Fruit fly (Drosophila melanogaster) whole organism, embryonic: ENCODE measurements around the gene CG44476.

Source experiments
- Ada2b ChIP-seq: fragments of 200-800 bp; sonication (Bioruptor generic); IDR thresholded peaks from 2 replicates; pipeline ENCODE4 v1.3.6; 2022; ENCODE audit warnings: missing biosample characterization, missing genetic modification characterization
- Antp ChIP-seq: fragments of 200-800 bp; sonication (Bioruptor generic); optimal IDR thresholded peaks from 3 replicates; lab custom pipeline; 2016; ENCODE audit warnings: missing biosample characterization, missing genetic modification characterization
- CG10979 ChIP-seq: fragments of 200-800 bp; sonication (Bioruptor generic); optimal IDR thresholded peaks from 2 replicates; lab custom pipeline; 2018; ENCODE audit warnings: missing biosample characterization, mild to moderate bottlenecking, missing genetic modification characterization, moderate library complexity
- CG12104 ChIP-seq: fragments of 200-800 bp; sonication (Bioruptor generic); optimal IDR thresholded peaks from 3 replicates; lab custom pipeline; 2016; ENCODE audit warnings: missing biosample characterization, missing genetic modification characterization
- CG12155 ChIP-seq: fragments of 200-800 bp; sonication (Bioruptor generic); optimal IDR thresholded peaks from 3 replicates; lab custom pipeline; 2016; ENCODE audit warnings: missing biosample characterization, missing genetic modification characterization
- CG12769 ChIP-seq: fragments of 200-800 bp; sonication (Bioruptor generic); optimal IDR thresholded peaks from 2 replicates; lab custom pipeline; 2019; ENCODE audit warnings: missing biosample characterization, mild to moderate bottlenecking, missing genetic modification characterization, moderate library complexity
- CG12942 ChIP-seq: fragments of 200-800 bp; sonication (Bioruptor generic); optimal IDR thresholded peaks from 3 replicates; lab custom pipeline; 2016; ENCODE audit warnings: missing biosample characterization, missing genetic modification characterization
- CG13296 ChIP-seq: fragments of 200-800 bp; sonication (Bioruptor generic); optimal IDR thresholded peaks from 3 replicates; lab custom pipeline; 2018; ENCODE audit warnings: missing biosample characterization, mild to moderate bottlenecking, missing genetic modification characterization
- CG15073 ChIP-seq: fragments of 200-800 bp; sonication (Bioruptor generic); optimal IDR thresholded peaks from 2 replicates; lab custom pipeline; 2016; ENCODE audit warnings: missing biosample characterization, missing genetic modification characterization
- CG17829 ChIP-seq: fragments of 200-800 bp; optimal IDR thresholded peaks from 2 replicates; lab custom pipeline; 2019; ENCODE audit warnings: missing biosample characterization, mild to moderate bottlenecking, missing genetic modification characterization, moderate library complexity
- CG30431 ChIP-seq: fragments of 200-800 bp; sonication (Bioruptor generic); optimal IDR thresholded peaks from 2 replicates; lab custom pipeline; 2017; ENCODE audit warnings: missing biosample characterization, missing genetic modification characterization
- CG31224 ChIP-seq: fragments of 200-800 bp; sonication (Bioruptor generic); IDR thresholded peaks from 2 replicates; pipeline ENCODE4 v1.3.6; 2022; ENCODE audit warnings: missing biosample characterization, missing genetic modification characterization
- CG32772 ChIP-seq: fragments of 200-800 bp; sonication (Bioruptor generic); IDR thresholded peaks from 2 replicates; pipeline ENCODE4 v1.3.6; 2022; ENCODE audit warnings: missing biosample characterization, missing genetic modification characterization
- CG3995 ChIP-seq: fragments of 200-800 bp; sonication (Bioruptor generic); optimal IDR thresholded peaks from 3 replicates; lab custom pipeline; 2016; ENCODE audit warnings: missing biosample characterization, missing genetic modification characterization
- CG4404 ChIP-seq: fragments of 200-800 bp; sonication (Bioruptor generic); IDR thresholded peaks from 2 replicates; pipeline ENCODE4 v1.3.6; 2022; ENCODE audit warnings: missing biosample characterization, missing genetic modification characterization
- CG7271 ChIP-seq: fragments of 200-800 bp; sonication (Bioruptor generic); optimal IDR thresholded peaks from 2 replicates; lab custom pipeline; 2018; ENCODE audit warnings: missing biosample characterization, mild to moderate bottlenecking, missing genetic modification characterization, moderate library complexity
- CG7357 ChIP-seq: fragments of 200-800 bp; sonication (Bioruptor generic); IDR thresholded peaks from 3 replicates; pipeline ENCODE4 v1.3.6; 2022; ENCODE audit warnings: missing biosample characterization, missing genetic modification characterization
- CG7963 ChIP-seq: fragments of 200-800 bp; sonication (Bioruptor generic); IDR thresholded peaks from 3 replicates; pipeline ENCODE4 v1.3.6; 2022; ENCODE audit warnings: missing biosample characterization, missing genetic modification characterization; ENCODE audit not compliant: partially characterized antibody
- CG8924 ChIP-seq: fragments of 200-800 bp; optimal IDR thresholded peaks from 3 replicates; lab custom pipeline; 2019; ENCODE audit warnings: missing biosample characterization, mild to moderate bottlenecking, missing genetic modification characterization, moderate library complexity
- E2f2 ChIP-seq: fragments of 200-800 bp; sonication (Bioruptor generic); IDR thresholded peaks from 2 replicates; pipeline ENCODE4 v1.3.6; 2022; ENCODE audit warnings: missing biosample characterization, missing genetic modification characterization
- Fer3 ChIP-seq: fragments of 200-800 bp; sonication (Bioruptor generic); optimal IDR thresholded peaks from 2 replicates; lab custom pipeline; 2018; ENCODE audit warnings: missing biosample characterization, mild to moderate bottlenecking, missing genetic modification characterization, moderate library complexity
- HLHmδ ChIP-seq: fragments of 200-800 bp; sonication (Bioruptor generic); optimal IDR thresholded peaks from 2 replicates; lab custom pipeline; 2018; ENCODE audit warnings: missing biosample characterization, mild to moderate bottlenecking, missing genetic modification characterization, moderate library complexity
- Hey ChIP-seq: fragments of 200-800 bp; sonication (Bioruptor generic); optimal IDR thresholded peaks from 3 replicates; lab custom pipeline; 2018; ENCODE audit warnings: missing biosample characterization, mild to moderate bottlenecking, missing genetic modification characterization
- Hr3 ChIP-seq: fragments of 200-800 bp; sonication (Bioruptor generic); optimal IDR thresholded peaks from 3 replicates; lab custom pipeline; 2016; ENCODE audit warnings: missing biosample characterization, missing genetic modification characterization
- Jarid2 ChIP-seq: fragments of 200-800 bp; sonication (Bioruptor generic); optimal IDR thresholded peaks from 3 replicates; lab custom pipeline; 2017; ENCODE audit warnings: mild to moderate bottlenecking, missing biosample characterization, missing genetic modification reagents, missing genetic modification characterization
- Lim3 ChIP-seq: fragments of 200-800 bp; sonication (Bioruptor generic); IDR thresholded peaks from 2 replicates; pipeline ENCODE4 v1.3.6; 2022; ENCODE audit warnings: missing biosample characterization, missing genetic modification characterization
- Lpt ChIP-seq: fragments of >200 bp; optimal IDR thresholded peaks from 2 replicates; lab custom pipeline; 2018; ENCODE audit warnings: missing biosample characterization, missing genetic modification characterization
- MBD-R2 ChIP-seq: fragments of 200-800 bp; sonication (Bioruptor generic); IDR thresholded peaks from 2 replicates; pipeline ENCODE4 v1.3.6; 2022; ENCODE audit warnings: missing biosample characterization, missing genetic modification characterization
- Max ChIP-seq: fragments of 200-800 bp; sonication (Bioruptor generic); optimal IDR thresholded peaks from 2 replicates; lab custom pipeline; 2016; ENCODE audit warnings: missing biosample characterization, mild to moderate bottlenecking, missing genetic modification characterization
- Optix ChIP-seq: fragments of 200-800 bp; sonication (Bioruptor generic); IDR thresholded peaks from 3 replicates; pipeline ENCODE4 v1.3.6; 2022; ENCODE audit warnings: missing biosample characterization, missing genetic modification characterization
- Pdp1 ChIP-seq, 2 experiments: fragments of 200-800 bp; sonication (Bioruptor generic); optimal IDR thresholded peaks; 3 replicates each; lab custom pipeline; 2016; ENCODE audit warnings: missing biosample characterization in 2 of 2, missing genetic modification characterization in 2 of 2, mild to moderate bottlenecking in 1 of 2, moderate library complexity in 1 of 2
- YL-1 ChIP-seq: fragments of 200-800 bp; sonication (Bioruptor generic); optimal IDR thresholded peaks from 3 replicates; lab custom pipeline; 2017; ENCODE audit warnings: missing biosample characterization, mild to moderate bottlenecking, missing genetic modification characterization
- cg ChIP-seq: fragments of 200-800 bp; sonication (Bioruptor generic); optimal IDR thresholded peaks from 3 replicates; lab custom pipeline; 2019; ENCODE audit warnings: missing biosample characterization, mild to moderate bottlenecking, missing genetic modification characterization, moderate library complexity
- chm ChIP-seq: fragments of 200-800 bp; sonication (Bioruptor generic); IDR thresholded peaks from 2 replicates; pipeline ENCODE4 v1.3.6; 2022; ENCODE audit warnings: missing biosample characterization, missing genetic modification characterization
- danr ChIP-seq: fragments of 200-800 bp; sonication (Bioruptor generic); IDR thresholded peaks from 2 replicates; pipeline ENCODE4 v1.3.6; 2022; ENCODE audit warnings: missing biosample characterization, missing genetic modification characterization
- dimm ChIP-seq: fragments of 200-800 bp; sonication (Bioruptor generic); IDR thresholded peaks from 2 replicates; pipeline ENCODE4 v1.3.6; 2022; ENCODE audit warnings: missing biosample characterization, missing genetic modification characterization
- dm ChIP-seq: fragments of 200-800 bp; sonication (Bioruptor generic); optimal IDR thresholded peaks from 3 replicates; lab custom pipeline; 2016; ENCODE audit warnings: missing biosample characterization, missing genetic modification characterization
- dmrt11E ChIP-seq: fragments of 200-800 bp; sonication (Bioruptor generic); optimal IDR thresholded peaks from 3 replicates; lab custom pipeline; 2018; ENCODE audit warnings: missing biosample characterization, mild to moderate bottlenecking, missing genetic modification characterization, moderate library complexity
- dysf ChIP-seq: fragments of 200-800 bp; sonication (Bioruptor generic); IDR thresholded peaks from 3 replicates; pipeline ENCODE4 v1.3.6; 2022; ENCODE audit warnings: missing biosample characterization, missing genetic modification characterization
- gcm ChIP-seq: fragments of 200-800 bp; sonication (Bioruptor generic); optimal IDR thresholded peaks from 2 replicates; lab custom pipeline; 2019; ENCODE audit warnings: missing biosample characterization, mild to moderate bottlenecking, missing genetic modification characterization, moderate library complexity
- ken ChIP-seq: fragments of 200-800 bp; sonication (Bioruptor generic); IDR thresholded peaks from 3 replicates; pipeline ENCODE4 v1.3.6; 2022; ENCODE audit warnings: missing biosample characterization, missing genetic modification characterization
- mld ChIP-seq: fragments of 200-800 bp; sonication (Bioruptor generic); IDR thresholded peaks from 3 replicates; pipeline ENCODE4 v1.3.6; 2022; ENCODE audit warnings: missing biosample characterization, missing genetic modification characterization; ENCODE audit not compliant: partially characterized antibody
- sna ChIP-seq: fragments of 200-800 bp; sonication (Bioruptor generic); IDR thresholded peaks from 2 replicates; pipeline ENCODE4 v1.3.6; 2022; ENCODE audit warnings: missing biosample characterization, missing genetic modification characterization; ENCODE audit not compliant: partially characterized antibody
- tll ChIP-seq, 2 experiments: fragments of 200-800 bp in 1 of 2; fragments of >200 bp in 1 of 2; sonication (Bioruptor generic) in 1 of 2; optimal IDR thresholded peaks; 2 replicates each; lab custom pipeline; 2017 to 2019; ENCODE audit warnings: missing biosample characterization in 2 of 2, missing genetic modification characterization in 2 of 2, mild to moderate bottlenecking in 1 of 2, moderate library complexity in 1 of 2
- twi ChIP-seq: fragments of 200-800 bp; optimal IDR thresholded peaks from 2 replicates; lab custom pipeline; 2019; ENCODE audit warnings: missing biosample characterization, mild to moderate bottlenecking, missing genetic modification characterization, moderate library complexity
- tx ChIP-seq: fragments of 200-800 bp; sonication (Bioruptor generic); optimal IDR thresholded peaks from 2 replicates; lab custom pipeline; 2016; ENCODE audit warnings: missing biosample characterization, missing genetic modification characterization
- unc-4 ChIP-seq: fragments of 200-800 bp; sonication (Bioruptor generic); IDR thresholded peaks from 2 replicates; pipeline ENCODE4 v1.3.6; 2022; ENCODE audit warnings: missing biosample characterization, missing genetic modification characterization; ENCODE audit not compliant: partially characterized antibody
- wdn ChIP-seq: fragments of 200-800 bp; sonication (Bioruptor generic); IDR thresholded peaks from 2 replicates; pipeline ENCODE4 v1.3.6; 2022; ENCODE audit warnings: missing biosample characterization, missing genetic modification characterization

CG44476 gene

DNA sequence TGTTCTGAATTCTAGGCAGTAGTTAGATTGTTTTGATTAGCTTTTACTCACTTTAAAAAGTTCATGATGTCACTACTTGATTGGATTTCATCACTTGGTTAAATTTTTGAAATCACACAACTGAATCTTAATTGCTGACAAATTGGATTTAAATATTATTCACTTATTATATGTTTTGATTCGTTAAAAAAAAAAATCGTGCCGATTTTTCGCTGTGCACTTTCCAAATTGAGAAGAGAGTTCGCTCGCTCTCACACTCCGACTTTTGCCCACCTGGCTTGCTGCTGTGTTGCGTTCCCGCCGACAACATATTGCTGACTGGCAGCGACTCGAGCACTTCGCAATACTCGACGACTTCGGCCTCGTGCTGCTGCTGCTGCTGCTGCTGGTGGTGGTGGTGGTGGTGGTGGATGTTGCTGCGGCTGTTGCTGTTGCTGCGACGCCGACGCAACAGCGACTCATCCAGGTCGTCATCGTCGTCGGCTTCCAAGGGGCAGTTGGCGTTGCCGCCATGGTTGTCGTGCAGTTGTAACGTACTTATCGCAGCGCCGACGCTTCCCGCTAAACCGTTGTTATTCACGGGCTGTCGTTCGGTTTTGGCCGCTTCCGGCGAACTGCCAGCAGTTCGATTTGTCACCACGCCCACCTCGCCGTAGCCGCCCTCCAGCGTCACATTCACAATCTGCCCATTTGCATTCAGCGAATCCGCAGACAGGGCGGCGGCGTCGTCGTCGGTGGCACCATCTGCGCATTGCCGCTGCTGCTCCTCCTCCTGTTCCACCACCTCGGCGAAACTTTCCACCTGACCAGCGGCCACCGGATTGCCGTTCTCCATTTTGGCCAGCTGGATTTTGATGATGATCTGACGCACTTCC, 28.7 kb upstream of the CG44476 start (continued):
- TF ChIP-seq CG4404 (GFP tag; lab: Robert Waterston, UW) = peak; percentile 18; the same call in 1 of the 2 replicates
- no peak for TF ChIP-seq Lpt (GFP tag; lab: Kevin White, UChicago)
- TF ChIP-seq CG7963 (GFP tag; lab: Robert Waterston, UW) = no peak
- TF ChIP-seq CG15073 (GFP tag; lab: Kevin White, UChicago) = no peak
- peak; percentile 59 for TF ChIP-seq gcm (GFP tag; lab: Kevin White, UChicago)
- peak; percentile 72; the same call in 1 of the 2 replicates for TF ChIP-seq chm (GFP tag; lab: Robert Waterston, UW)
- peak; percentile 40; the same call in 1 of the 2 replicates for TF ChIP-seq CG31224
- TF ChIP-seq CG17829 = peak; percentile 62
- TF ChIP-seq CG10979 = peak; percentile 66
- TF ChIP-seq mld = no peak
- TF ChIP-seq Lim3 (GFP tag; lab: Robert Waterston, UW) = no peak
- peak; percentile 23 to 49 for TF ChIP-seq Pdp1 (GFP tag; optimal IDR thresholded peaks at IDR 0.05; lab: Kevin White, UChicago)
- TF ChIP-seq YL-1 = no peak
- TF ChIP-seq CG32772 = peak; percentile 60; the same call in 1 of the 2 replicates
- 0 out of 2 replicates have a peak, but pooled peaks have one; percentile 27 for TF ChIP-seq danr (GFP tag; lab: Robert Waterston, UW)
- TF ChIP-seq Fer3 (tag; lab: Kevin White, UChicago) = peak; percentile 42
- TF ChIP-seq CG7357 (GFP tag; lab: Robert Waterston, UW) = peak; percentile 60; the same call in 2 of the 3 replicates
- peak; percentile 68 for TF ChIP-seq CG12769 (tag; lab: Kevin White, UChicago)
- TF ChIP-seq twi (tag; lab: Kevin White, UChicago) = peak; percentile 2
- TF ChIP-seq E2f2 = peak; percentile 39; the same call in 1 of the 2 replicates
- peak; percentile 72 for TF ChIP-seq Jarid2 (GFP tag; lab: Kevin White, UChicago)
- TF ChIP-seq CG3995 (GFP tag; lab: Kevin White, UChicago) = peak; percentile 20
- no peak for TF ChIP-seq dmrt11E
- TF ChIP-seq wdn = 0 out of 2 replicates have a peak, but pooled peaks have one; percentile 8
- TF ChIP-seq dimm (GFP tag; lab: Robert Waterston, UW) = no peak
- TF ChIP-seq Hr3 (GFP tag; lab: Kevin White, UChicago) = peak; percentile 61
- peak; percentile 41 for TF ChIP-seq dm (GFP tag; lab: Kevin White, UChicago)
- no peak for TF ChIP-seq CG30431 (GFP tag; lab: Kevin White, UChicago)
- TF ChIP-seq MBD-R2 = peak; percentile 23; the same call in 1 of the 2 replicates
- no peak for TF ChIP-seq CG7271 (tag; lab: Kevin White, UChicago)
- peak; percentile 44 for TF ChIP-seq CG12942
- peak; percentile 48 for TF ChIP-seq CG12104
- TF ChIP-seq CG12155 (GFP tag; lab: Kevin White, UChicago) = peak; percentile 65
- peak; percentile 43 for TF ChIP-seq CG13296 (GFP tag; lab: Kevin White, UChicago)
- TF ChIP-seq ken (GFP tag; lab: Robert Waterston, UW) = peak; percentile 70; the same call in 2 of the 3 replicates
- TF ChIP-seq sna (GFP tag; lab: Robert Waterston, UW) = 0 out of 2 replicates have a peak, but pooled peaks have one; percentile 41
- peak; percentile 3 for TF ChIP-seq Antp (GFP tag; lab: Kevin White, UChicago)
- TF ChIP-seq unc-4 (GFP tag; lab: Robert Waterston, UW) = no peak
- peak; percentile 87 for TF ChIP-seq HLHmδ (GFP tag; lab: Kevin White, UChicago)
- TF ChIP-seq Hey (tag; lab: Kevin White, UChicago) = peak; percentile 9
- TF ChIP-seq CG8924 (tag; lab: Kevin White, UChicago) = peak; percentile 72
- TF ChIP-seq Max (GFP tag; lab: Kevin White, UChicago) = no peak
- TF ChIP-seq Ada2b (GFP tag; lab: Robert Waterston, UW) = no peak; the same call in 1 of the 2 replicates
- peak; percentile 59 for TF ChIP-seq dysf (GFP tag; lab: Robert Waterston, UW)
- 0 out of 3 replicates have a peak, but pooled peaks have one; percentile 22 for TF ChIP-seq Optix (GFP tag; lab: Robert Waterston, UW)
- TF ChIP-seq tll (GFP tag; optimal IDR thresholded peaks at IDR 0.05; lab: Kevin White, UChicago) = no peak
- peak; percentile 17 for TF ChIP-seq tx (GFP tag; lab: Kevin White, UChicago)
- peak; percentile 32 for TF ChIP-seq cg (GFP tag; lab: Kevin White, UChicago)
